Worm (Caenorhabditis elegans) whole organism, young adult: Measurements from ENCODE around the gene CD4.1.

Source experiments
- F37B4.10 ChIP-seq: fragments of 200-800 bp; sonication (Bioruptor generic); IDR thresholded peaks from 2 replicates; pipeline ENCODE4 v1.3.6; 2022; ENCODE audit warnings: missing genetic modification characterization, missing compliant biosample characterization
- Y56A3A.18 ChIP-seq: fragments of 200-800 bp; sonication (Bioruptor generic); IDR thresholded peaks from 2 replicates; pipeline ENCODE4 v1.3.6; 2022; ENCODE audit warnings: missing genetic modification reagents, missing genetic modification characterization, missing compliant biosample characterization
- Y79H2A.3 ChIP-seq: fragments of 200-800 bp; sonication (Bioruptor generic); conservative IDR thresholded peaks from 2 replicates; pipeline ENCODE4 v1.3.6; 2022; ENCODE audit warnings: missing genetic modification reagents, missing genetic modification characterization, missing compliant biosample characterization
- Y95B8A.8 ChIP-seq: fragments of 200-800 bp; sonication (Bioruptor generic); IDR thresholded peaks from 2 replicates; pipeline ENCODE4 v1.3.6; 2022; ENCODE audit warnings: missing genetic modification reagents, missing genetic modification characterization, missing compliant biosample characterization
- aptf-2 ChIP-seq: fragments of 200-800 bp; sonication (Bioruptor generic); conservative IDR thresholded peaks from 2 replicates; pipeline ENCODE4 v1.3.6; 2022; ENCODE audit warnings: missing genetic modification reagents, missing genetic modification characterization, missing compliant biosample characterization
- aptf-3 ChIP-seq: fragments of 200-800 bp; sonication (Bioruptor generic); IDR thresholded peaks from 2 replicates; pipeline ENCODE4 v1.3.6; 2022; ENCODE audit warnings: missing genetic modification characterization, missing compliant biosample characterization
- athp-1 ChIP-seq: sonication (generic microtip); optimal IDR thresholded peaks from 2 replicates; lab custom pipeline; 2017; ENCODE audit warnings: mild to moderate bottlenecking, missing genetic modification characterization, missing compliant biosample characterization
- attf-3 ChIP-seq: fragments of 200-800 bp; sonication (Bioruptor generic); conservative IDR thresholded peaks from 2 replicates; pipeline ENCODE4 v1.3.6; 2022; ENCODE audit warnings: missing genetic modification reagents, missing genetic modification characterization, missing compliant biosample characterization
- bed-2 ChIP-seq: fragments of 200-800 bp; sonication (Bioruptor generic); IDR thresholded peaks from 2 replicates; pipeline ENCODE4 v1.3.6; 2022; ENCODE audit warnings: missing genetic modification reagents, missing genetic modification characterization, missing compliant biosample characterization
- die-1 ChIP-seq: sonication (generic microtip); optimal IDR thresholded peaks from 2 replicates; lab custom pipeline; 2016; ENCODE audit warnings: missing genotype, mild to moderate bottlenecking, missing genetic modification characterization, missing compliant biosample characterization
- dox-1 ChIP-seq: fragments of 200-800 bp; sonication (Bioruptor generic); IDR thresholded peaks from 2 replicates; pipeline ENCODE4 v1.3.6; 2022; ENCODE audit warnings: missing genetic modification reagents, missing genetic modification characterization, missing compliant biosample characterization
- dpff-1 ChIP-seq: sonication (generic microtip); optimal IDR thresholded peaks from 2 replicates; lab custom pipeline; 2017; ENCODE audit warnings: mild to moderate bottlenecking, missing genetic modification characterization, missing compliant biosample characterization
- egrh-3 ChIP-seq: fragments of 200-800 bp; sonication (Bioruptor generic); IDR thresholded peaks from 2 replicates; pipeline ENCODE4 v1.3.6; 2022; ENCODE audit warnings: missing genetic modification reagents, missing genetic modification characterization, missing compliant biosample characterization
- ekl-4 ChIP-seq: fragments of 200-800 bp; sonication (Bioruptor generic); IDR thresholded peaks from 2 replicates; pipeline ENCODE4 v1.3.6; 2022; ENCODE audit warnings: missing genetic modification reagents, missing genetic modification characterization, missing compliant biosample characterization
- ets-4 ChIP-seq: fragments of 200-800 bp; sonication (Bioruptor generic); optimal IDR thresholded peaks from 2 replicates; lab custom pipeline; 2018; ENCODE audit warnings: mild to moderate bottlenecking, missing genetic modification characterization, missing compliant biosample characterization
- fkh-3 ChIP-seq: sonication (generic microtip); optimal IDR thresholded peaks from 2 replicates; lab custom pipeline; 2016; ENCODE audit warnings: mild to moderate bottlenecking, missing genetic modification characterization, missing compliant biosample characterization
- gei-17 ChIP-seq: fragments of 200-800 bp; sonication (Bioruptor generic); optimal IDR thresholded peaks from 2 replicates; lab custom pipeline; 2018; ENCODE audit warnings: mild to moderate bottlenecking, missing genetic modification characterization, missing compliant biosample characterization
- him-1 ChIP-seq: sonication (generic microtip); optimal IDR thresholded peaks from 2 replicates; lab custom pipeline; 2016; ENCODE audit warnings: missing genotype, missing genetic modification reagents, missing genetic modification characterization, missing compliant biosample characterization
- hmg-1.2 ChIP-seq: fragments of 200-800 bp; sonication (Bioruptor generic); IDR thresholded peaks from 2 replicates; pipeline ENCODE4 v1.3.6; 2022; ENCODE audit warnings: missing genetic modification reagents, missing genetic modification characterization, missing compliant biosample characterization
- hsf-1 ChIP-seq: fragments of 200-800 bp; sonication (Bioruptor generic); IDR thresholded peaks from 2 replicates; pipeline ENCODE4 v1.3.6; 2022; ENCODE audit warnings: missing genetic modification reagents, missing genetic modification characterization, missing compliant biosample characterization
- lag-1 ChIP-seq: fragments of 200-800 bp; sonication (Bioruptor generic); IDR thresholded peaks from 2 replicates; pipeline ENCODE4 v1.3.6; 2022; ENCODE audit warnings: missing genetic modification reagents, missing genetic modification characterization, missing compliant biosample characterization
- let-526 ChIP-seq: fragments of 200-800 bp; sonication (Bioruptor generic); IDR thresholded peaks from 2 replicates; pipeline ENCODE4 v1.3.6; 2022; ENCODE audit warnings: missing genetic modification reagents, missing genetic modification characterization, missing compliant biosample characterization
- let-607 ChIP-seq, 2 experiments: fragments of 200-800 bp in 1 of 2; sonication (Bioruptor generic) in 1 of 2; sonication (generic microtip) in 1 of 2; optimal IDR thresholded peaks; 2 replicates each; lab custom pipeline; 2016 to 2018; ENCODE audit warnings: mild to moderate bottlenecking in 2 of 2, missing compliant biosample characterization in 2 of 2, missing genetic modification characterization in 2 of 2, moderate library complexity in 2 of 2, missing genotype in 1 of 2
- lin-54 ChIP-seq: fragments of 200-800 bp; sonication (Bioruptor generic); optimal IDR thresholded peaks from 2 replicates; lab custom pipeline; 2018; ENCODE audit warnings: mild to moderate bottlenecking, missing genetic modification characterization, missing compliant biosample characterization
- lsy-27 ChIP-seq: sonication (generic microtip); optimal IDR thresholded peaks from 2 replicates; lab custom pipeline; 2017; ENCODE audit warnings: missing genetic modification characterization, mild to moderate bottlenecking, missing compliant biosample characterization, antibody characterized with exemption, missing genotype, borderline replicate concordance; ENCODE audit not compliant: insufficient read depth
- madf-3 ChIP-seq: fragments of 200-800 bp; sonication (Bioruptor generic); IDR thresholded peaks from 2 replicates; pipeline ENCODE4 v1.3.6; 2022; ENCODE audit warnings: missing genetic modification reagents, missing genetic modification characterization, missing compliant biosample characterization
- madf-6 ChIP-seq: fragments of 200-800 bp; sonication (Bioruptor generic); IDR thresholded peaks from 2 replicates; pipeline ENCODE4 v1.3.6; 2022; ENCODE audit warnings: missing genetic modification reagents, missing genetic modification characterization, missing compliant biosample characterization
- madf-8 ChIP-seq: fragments of 200-800 bp; sonication (Bioruptor generic); conservative IDR thresholded peaks from 2 replicates; pipeline ENCODE4 v1.3.6; 2022; ENCODE audit warnings: missing genetic modification reagents, missing genetic modification characterization, missing compliant biosample characterization
- mcd-1 ChIP-seq: fragments of 200-800 bp; sonication (Bioruptor generic); IDR thresholded peaks from 2 replicates; pipeline ENCODE4 v1.3.6; 2022; ENCODE audit warnings: missing genetic modification reagents, missing genetic modification characterization, missing compliant biosample characterization
- mes-4 ChIP-seq: sonication (generic microtip); optimal IDR thresholded peaks from 2 replicates; lab custom pipeline; 2016; ENCODE audit warnings: missing genotype, missing genetic modification characterization, missing compliant biosample characterization
- nfyb-1 ChIP-seq: fragments of 200-800 bp; sonication (Bioruptor generic); IDR thresholded peaks from 2 replicates; pipeline ENCODE4 v1.3.6; 2022; ENCODE audit warnings: missing genetic modification reagents, missing genetic modification characterization, missing compliant biosample characterization
- nhr-179 ChIP-seq: sonication (generic microtip); optimal IDR thresholded peaks from 2 replicates; lab custom pipeline; 2016; ENCODE audit warnings: mild to moderate bottlenecking, missing genetic modification characterization, missing compliant biosample characterization
- nhr-90 ChIP-seq: sonication (generic microtip); optimal IDR thresholded peaks from 2 replicates; lab custom pipeline; 2016; ENCODE audit warnings: missing genotype, mild to moderate bottlenecking, missing genetic modification characterization, missing compliant biosample characterization
- rcor-1 ChIP-seq: fragments of 200-800 bp; sonication (Bioruptor generic); IDR thresholded peaks from 2 replicates; pipeline ENCODE4 v1.3.6; 2022; ENCODE audit warnings: missing genetic modification reagents, missing genetic modification characterization, missing compliant biosample characterization
- repo-1 ChIP-seq: sonication (generic microtip); optimal IDR thresholded peaks from 2 replicates; lab custom pipeline; 2017; ENCODE audit warnings: mild to moderate bottlenecking, missing genetic modification characterization, missing compliant biosample characterization
- rpc-1 ChIP-seq, 2 experiments: fragments of 150-350 bp in 1 of 2; sonication (generic microtip) in 1 of 2; optimal IDR thresholded peaks; 2 replicates each; lab custom pipeline; 2014 to 2018; ENCODE audit warnings: missing biosample characterization in 1 of 2, missing genetic modification characterization in 1 of 2, missing genetic modification reagents in 1 of 2, missing genotype in 1 of 2
- snpc-1.1 ChIP-seq: sonication (generic microtip); optimal IDR thresholded peaks from 2 replicates; lab custom pipeline; 2017; ENCODE audit warnings: missing genetic modification characterization, mild to moderate bottlenecking, missing compliant biosample characterization, antibody characterized with exemption, moderate library complexity, missing genotype, missing genetic modification reagents; ENCODE audit not compliant: insufficient read depth
- snpc-4 ChIP-seq, 5 experiments: fragments of 150-350 bp in 1 of 5; sonication (generic microtip) in 4 of 5; optimal IDR thresholded peaks; 2 replicates each; lab custom pipeline; 2014 to 2018; ENCODE audit warnings: missing genetic modification characterization in 5 of 5, missing biosample characterization in 3 of 5, antibody characterized with exemption in 2 of 5, mild to moderate bottlenecking in 2 of 5, missing compliant biosample characterization in 2 of 5, missing genotype in 2 of 5, moderate library complexity in 2 of 5, missing genetic modification reagents in 1 of 5
- unc-130 ChIP-seq: sonication (generic microtip); optimal IDR thresholded peaks from 2 replicates; lab custom pipeline; 2016; ENCODE audit warnings: missing genetic modification reagents, missing genetic modification characterization, missing compliant biosample characterization
- zim-3 ChIP-seq: sonication (generic microtip); optimal IDR thresholded peaks from 2 replicates; lab custom pipeline; 2017; ENCODE audit warnings: mild to moderate bottlenecking, missing genetic modification characterization, moderate library complexity, missing compliant biosample characterization
- ztf-6 ChIP-seq: fragments of 200-800 bp; sonication (Bioruptor generic); IDR thresholded peaks from 2 replicates; pipeline ENCODE4 v1.3.6; 2022; ENCODE audit warnings: missing genetic modification reagents, missing genetic modification characterization, missing compliant biosample characterization

Gene CD4.1

DNA sequence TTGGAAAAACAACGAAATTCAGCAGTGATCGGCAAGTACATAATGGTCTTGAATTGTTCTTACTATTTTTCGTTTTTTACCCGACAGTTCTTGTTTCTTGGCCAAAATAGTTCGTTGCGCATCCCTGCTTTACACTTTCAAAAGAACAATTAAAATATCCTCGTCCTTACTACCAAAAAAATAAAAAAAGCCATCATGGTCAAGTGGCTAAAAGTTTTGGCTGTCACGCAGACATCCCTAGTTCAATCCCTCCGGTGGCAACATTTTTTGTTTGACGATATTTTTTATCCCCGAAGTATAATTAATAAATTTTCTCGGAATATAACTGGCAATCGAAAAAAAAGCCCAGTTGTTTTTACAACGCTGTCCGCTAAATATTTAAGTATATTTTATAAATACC lies 14.5 kb upstream of the CD4.1 start (continued):
- TF ChIP-seq dpff-1 (tag; lab: Kevin White, UChicago) (peak; percentile 28), ekl-4 (GFP tag; lab: Robert Waterston, UW) (no peak), rcor-1 (GFP tag; lab: Robert Waterston, UW) (peak; percentile 51), lin-54 (GFP tag; lab: Kevin White, UChicago) (peak; percentile 56), ztf-6 (GFP tag; lab: Robert Waterston, UW) (no peak), madf-6 (peak; percentile 77), rpc-1 (optimal IDR thresholded peaks at IDR 0.05; lab: Kevin White, UChicago) (peak; percentile 73), rpc-1 (tag; optimal IDR thresholded peaks at IDR 0.05; lab: Kevin White, UChicago) (peak; percentile 93), fkh-3 (tag; lab: Kevin White, UChicago) (peak; percentile 69), dox-1 (GFP tag; lab: Robert Waterston, UW) (0 out of 2 replicates have a peak, but pooled peaks have one; percentile 30), aptf-3 (GFP tag; lab: Robert Waterston, UW) (no peak), F37B4.10 (GFP tag; lab: Robert Waterston, UW) (no peak), bed-2 (GFP tag; lab: Robert Waterston, UW) (no peak), repo-1 (tag; lab: Kevin White, UChicago) (peak; percentile 29), nhr-179 (tag; lab: Kevin White, UChicago) (no peak), madf-8 (GFP tag; lab: Robert Waterston, UW) (no peak), Y95B8A.8 (GFP tag; lab: Robert Waterston, UW) (peak; percentile 85), lag-1 (GFP tag; lab: Robert Waterston, UW) (no peak), nhr-90 (tag; lab: Kevin White, UChicago) (peak; percentile 60), Y79H2A.3 (GFP tag; lab: Robert Waterston, UW) (no peak), attf-3 (no peak; the same call in 1 of the 2 replicates), lsy-27 (no peak), Y56A3A.18 (GFP tag; lab: Robert Waterston, UW) (no peak), hmg-1.2 (peak; percentile 21; the same call in 1 of the 2 replicates), athp-1 (peak; percentile 88), egrh-3 (no peak), zim-3 (no peak), gei-17 (GFP tag; lab: Kevin White, UChicago) (no peak), let-526 (GFP tag; lab: Robert Waterston, UW) (no peak), snpc-4 (GFP tag; optimal IDR thresholded peaks at IDR 0.05; lab: Kevin White, UChicago) (no peak), snpc-4 (tag; optimal IDR thresholded peaks at IDR 0.05; lab: Kevin White, UChicago) (peak in 2 of 4 experiments; percentile 13 to 34), mes-4 (tag; lab: Kevin White, UChicago) (peak; percentile 41), ets-4 (no peak), madf-3 (GFP tag; lab: Robert Waterston, UW) (peak; percentile 83), him-1 (tag; lab: Kevin White, UChicago) (peak; percentile 52), die-1 (peak; percentile 70), unc-130 (peak; percentile 13), nfyb-1 (GFP tag; lab: Robert Waterston, UW) (peak; percentile 48; the same call in 1 of the 2 replicates), let-607 (tag; optimal IDR thresholded peaks at IDR 0.05; lab: Kevin White, UChicago) (peak in 1 of 2 experiments; percentile 24), aptf-2 (GFP tag; lab: Robert Waterston, UW) (0 out of 2 replicates have a peak, but pooled peaks have one; percentile 10), mcd-1 (GFP tag; lab: Robert Waterston, UW) (no peak), snpc-1.1 (tag; lab: Kevin White, UChicago) (peak; percentile 68), hsf-1 (GFP tag; lab: Robert Waterston, UW) (peak; percentile 61; the same call in 1 of the 2 replicates)
